Worm (Caenorhabditis elegans) whole organism, midembryonic: ENCODE data around the gene cox-6B.
"Not testable (repeated sequence)": the region's sequence is repeated elsewhere in the genome, so short reads cannot be mapped to it uniquely, and the experiment has no call there.

ENCODE experiments used
- T22C8.4 ChIP-seq: fragments of 200-800 bp; sonication (Bioruptor generic); IDR thresholded peaks from 2 replicates; pipeline ENCODE4 v1.3.6; 2022; ENCODE audit warnings: missing genetic modification characterization, missing compliant biosample characterization
- cog-1 ChIP-seq: sonication (generic microtip); optimal IDR thresholded peaks from 2 replicates; lab custom pipeline; 2016; ENCODE audit warnings: missing genetic modification characterization, missing compliant biosample characterization
- flt-1 ChIP-seq: fragments of 200-800 bp; sonication (Bioruptor generic); IDR thresholded peaks from 2 replicates; pipeline ENCODE4 v1.3.6; 2022; ENCODE audit warnings: missing genetic modification characterization, missing compliant biosample characterization
- klf-2 ChIP-seq: fragments of 200-800 bp; sonication (Bioruptor generic); conservative IDR thresholded peaks from 2 replicates; pipeline ENCODE4 v1.3.6; 2022; ENCODE audit warnings: missing genetic modification reagents, missing genetic modification characterization, missing compliant biosample characterization
- med-1 ChIP-seq: sonication (generic microtip); optimal IDR thresholded peaks from 2 replicates; lab custom pipeline; 2017; ENCODE audit warnings: missing genetic modification characterization, mild to moderate bottlenecking, missing compliant biosample characterization, antibody characterized with exemption, missing genetic modification reagents; ENCODE audit not compliant: insufficient read depth
- ref-1 ChIP-seq: fragments of 200-800 bp; sonication (Bioruptor generic); conservative IDR thresholded peaks from 2 replicates; pipeline ENCODE4 v1.3.6; 2022; ENCODE audit warnings: missing genetic modification reagents, missing genetic modification characterization, missing compliant biosample characterization
- tab-1 ChIP-seq: fragments of 200-800 bp; sonication (Bioruptor generic); IDR thresholded peaks from 2 replicates; pipeline ENCODE4 v1.3.6; 2022; ENCODE audit warnings: missing genetic modification characterization, missing compliant biosample characterization
- ztf-23 ChIP-seq: fragments of 200-800 bp; sonication (Bioruptor generic); IDR thresholded peaks from 2 replicates; pipeline ENCODE4 v1.3.6; 2022; ENCODE audit warnings: missing genetic modification reagents, missing genetic modification characterization, missing compliant biosample characterization
- ztf-29 ChIP-seq: fragments of 200-800 bp; sonication (Bioruptor generic); IDR thresholded peaks from 2 replicates; pipeline ENCODE4 v1.3.6; 2022; ENCODE audit warnings: missing genetic modification reagents, missing genetic modification characterization, missing compliant biosample characterization

The cox-6B gene

DNA sequence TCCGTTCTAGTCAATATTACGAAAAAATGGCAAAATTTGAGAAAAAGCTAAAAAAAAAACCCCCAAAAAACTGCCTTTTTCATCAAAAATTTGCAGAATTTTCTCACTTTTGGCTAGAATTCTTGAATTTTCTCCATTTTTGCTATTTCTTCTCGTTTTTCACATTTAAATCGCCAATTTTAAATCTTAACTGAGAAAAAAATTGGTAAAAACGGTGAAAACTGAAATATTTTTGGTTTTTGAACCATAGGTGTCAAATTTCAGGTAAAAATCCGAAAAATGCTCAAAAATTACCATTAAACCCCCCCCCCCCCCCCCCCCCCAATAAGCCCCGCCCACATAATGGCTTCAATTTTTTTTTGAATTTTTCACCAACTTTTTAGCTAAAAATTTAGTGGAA, at the start of gene cox-6B:
TSS of gene cox-6B (plus strand) at position 301 of the 400 bp plus-strand sequence.
- not testable (repeated sequence) for TF ChIP-seq cog-1 (tag; lab: Kevin White, UChicago); ref-1 (GFP tag; lab: Robert Waterston, UW); ztf-23 (GFP tag; lab: Robert Waterston, UW)

DNA sequence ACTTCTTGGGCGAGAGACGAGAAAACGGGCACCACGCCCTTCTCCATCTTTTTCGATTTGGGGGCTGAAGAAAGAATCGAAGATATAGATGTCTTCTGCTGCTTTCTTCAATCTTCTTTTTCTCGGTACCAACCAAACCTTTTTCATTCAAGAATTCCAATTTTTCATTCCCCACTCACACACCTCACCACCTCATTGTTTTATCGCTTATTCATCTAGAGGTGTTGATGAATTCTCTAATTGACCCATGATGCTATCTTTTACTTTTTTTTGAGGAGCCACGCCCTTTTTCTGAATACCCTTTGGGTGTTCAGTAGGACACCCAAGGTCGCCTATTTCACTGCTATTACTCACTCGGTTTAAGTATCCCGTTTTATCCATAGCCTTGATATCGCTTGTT, 47.9 kb upstream of the cox-6B start:
- TF ChIP-seq ref-1 (GFP tag; lab: Robert Waterston, UW) (no peak), T22C8.4 (GFP tag; lab: Robert Waterston, UW) (no peak)

ce11 chrIII:2652704-2653566, 46.5 kb upstream of the cox-6B start:
- no peak for TF ChIP-seq flt-1 (GFP tag; lab: Robert Waterston, UW)
- TF ChIP-seq ref-1 (GFP tag; lab: Robert Waterston, UW), result no peak
- TF ChIP-seq T22C8.4 (GFP tag; lab: Robert Waterston, UW), result no peak
- no peak for TF ChIP-seq cog-1 (tag; lab: Kevin White, UChicago)
- no peak for TF ChIP-seq ztf-29 (GFP tag; lab: Robert Waterston, UW)

ce11 chrIII:2656168-2656567, 43.3 kb upstream of the cox-6B start:
- TF ChIP-seq ztf-23 (GFP tag; lab: Robert Waterston, UW), result no peak
- 0 out of 2 replicates have a peak, but pooled peaks have one; percentile 21 for TF ChIP-seq ref-1 (GFP tag; lab: Robert Waterston, UW)

DNA sequence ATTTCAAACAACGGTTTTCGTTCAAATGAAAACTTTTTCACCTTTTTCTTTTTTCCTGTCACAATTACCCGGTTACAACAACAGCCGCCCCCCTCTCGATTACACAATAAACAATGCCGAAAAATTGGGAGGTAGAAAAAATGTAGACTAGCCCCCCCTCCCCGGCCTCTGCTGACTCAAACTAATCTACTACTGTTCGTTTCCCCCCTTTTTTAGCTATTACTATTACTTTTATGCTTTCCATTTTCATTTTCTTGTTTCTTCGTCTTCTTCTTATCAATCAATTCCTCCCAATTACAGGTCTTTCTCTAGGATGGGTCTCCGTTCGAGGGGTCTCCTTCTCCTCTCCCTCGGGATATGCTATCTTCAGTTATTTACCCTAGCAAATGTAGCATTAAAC, 41.7 kb upstream of the cox-6B start, which contains the start of gene let-805:
TSS of gene let-805 (plus strand) at position 301 of the 400 bp plus-strand sequence.
- TF ChIP-seq cog-1 (tag; lab: Kevin White, UChicago) (no peak), tab-1 (GFP tag; lab: Robert Waterston, UW) (no peak)

DNA sequence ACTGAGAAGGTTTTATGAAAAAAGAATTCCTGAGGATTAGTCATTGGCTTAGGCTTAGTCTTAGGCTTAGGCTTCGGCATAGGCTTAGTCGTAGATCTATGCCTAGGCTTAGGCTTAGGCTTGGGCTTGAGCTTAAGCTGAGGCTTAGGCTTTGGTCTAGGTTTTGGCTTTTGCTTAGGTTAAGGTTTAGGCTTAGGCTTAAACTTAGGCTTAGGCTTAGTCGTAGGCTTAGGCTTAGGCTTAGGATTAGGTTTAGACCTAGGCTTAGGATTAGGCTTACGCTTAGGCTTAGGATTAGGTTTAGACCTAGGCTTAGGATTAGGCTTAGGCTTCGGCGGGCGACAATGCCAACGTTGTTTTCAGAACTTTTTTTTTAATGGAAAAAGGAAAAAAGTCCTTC, 24.0 kb upstream of the cox-6B start:
- no peak for TF ChIP-seq flt-1 (GFP tag; lab: Robert Waterston, UW)
- TF ChIP-seq cog-1 (tag; lab: Kevin White, UChicago), result no peak
- no peak for TF ChIP-seq med-1 (GFP tag; lab: Kevin White, UChicago)
- no peak for TF ChIP-seq T22C8.4 (GFP tag; lab: Robert Waterston, UW)
- 0 out of 2 replicates have a peak, but pooled peaks have one; percentile 60 for TF ChIP-seq tab-1 (GFP tag; lab: Robert Waterston, UW)
- no peak for TF ChIP-seq ref-1 (GFP tag; lab: Robert Waterston, UW)
- TF ChIP-seq klf-2 (GFP tag; lab: Robert Waterston, UW), result no peak
- no peak for TF ChIP-seq ztf-23 (GFP tag; lab: Robert Waterston, UW)
- TF ChIP-seq ztf-29 (GFP tag; lab: Robert Waterston, UW), result peak; percentile 62; the same call in 1 of the 2 replicates

DNA sequence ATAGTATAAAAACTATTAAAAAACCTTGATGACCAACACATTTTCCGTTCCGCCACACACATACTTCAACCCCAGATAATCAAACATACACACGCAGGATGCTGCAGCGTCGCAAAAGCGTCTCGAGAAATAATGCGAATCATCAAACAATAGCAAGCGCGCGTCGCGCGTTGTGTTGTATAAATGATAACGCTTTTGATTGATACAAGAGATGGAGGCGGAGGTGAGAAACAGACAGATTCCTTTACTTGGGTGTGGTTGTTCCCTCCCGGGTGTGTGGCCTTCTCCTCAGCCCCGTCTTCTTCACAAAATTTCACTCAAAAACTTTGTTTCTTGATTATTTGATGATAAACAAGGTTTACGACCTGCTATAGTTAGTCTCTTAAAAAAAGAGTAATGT, 23.4 kb upstream of the cox-6B start:
- TF ChIP-seq T22C8.4 (GFP tag; lab: Robert Waterston, UW), result no peak
- no peak for TF ChIP-seq cog-1 (tag; lab: Kevin White, UChicago)
- TF ChIP-seq klf-2 (GFP tag; lab: Robert Waterston, UW), result no peak
- no peak for TF ChIP-seq ztf-23 (GFP tag; lab: Robert Waterston, UW)
- TF ChIP-seq ztf-29 (GFP tag; lab: Robert Waterston, UW), result no peak
- no peak for TF ChIP-seq tab-1 (GFP tag; lab: Robert Waterston, UW)
- TF ChIP-seq flt-1 (GFP tag; lab: Robert Waterston, UW), result no peak
- no peak for TF ChIP-seq med-1 (GFP tag; lab: Kevin White, UChicago)
- no peak for TF ChIP-seq ref-1 (GFP tag; lab: Robert Waterston, UW)

ce11 chrIII:2678017-2678416, 21.4 kb upstream of the cox-6B start:
- no peak for TF ChIP-seq cog-1 (tag; lab: Kevin White, UChicago)
- TF ChIP-seq flt-1 (GFP tag; lab: Robert Waterston, UW), result 0 out of 2 replicates have a peak, but pooled peaks have one; percentile 13

DNA sequence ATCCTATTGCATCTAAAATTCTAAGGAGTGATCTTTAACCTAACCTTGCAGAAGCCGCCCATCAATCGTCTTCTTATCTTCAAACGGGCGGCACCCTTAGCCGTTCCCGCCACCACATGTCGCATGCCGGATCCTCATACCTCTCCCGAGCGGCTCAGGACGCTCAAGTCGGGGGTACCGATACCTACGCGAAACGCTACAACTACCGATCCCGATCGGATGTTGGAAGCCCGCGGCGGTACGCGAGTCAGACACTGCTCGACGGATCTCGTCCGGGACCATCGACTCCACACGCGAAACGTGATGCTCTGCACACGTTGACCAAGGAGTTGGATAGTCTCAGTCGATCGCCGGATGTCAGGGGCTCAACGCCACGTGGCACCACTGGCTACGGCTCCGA, 20.1 kb upstream of the cox-6B start:
- TF ChIP-seq ztf-23 (GFP tag; lab: Robert Waterston, UW) (no peak), med-1 (GFP tag; lab: Kevin White, UChicago) (no peak), klf-2 (GFP tag; lab: Robert Waterston, UW) (no peak), ztf-29 (GFP tag; lab: Robert Waterston, UW) (no peak), flt-1 (GFP tag; lab: Robert Waterston, UW) (no peak), cog-1 (tag; lab: Kevin White, UChicago) (no peak), T22C8.4 (GFP tag; lab: Robert Waterston, UW) (no peak), tab-1 (GFP tag; lab: Robert Waterston, UW) (no peak), ref-1 (GFP tag; lab: Robert Waterston, UW) (no peak)

ce11 chrIII:2681559-2681958, 17.9 kb upstream of the cox-6B start:
- no peak for TF ChIP-seq med-1 (GFP tag; lab: Kevin White, UChicago)
- TF ChIP-seq ztf-29 (GFP tag; lab: Robert Waterston, UW), result no peak
- no peak for TF ChIP-seq cog-1 (tag; lab: Kevin White, UChicago)
- no peak for TF ChIP-seq flt-1 (GFP tag; lab: Robert Waterston, UW)
- no peak for TF ChIP-seq ref-1 (GFP tag; lab: Robert Waterston, UW)
